Fruit fly (Drosophila melanogaster) whole organism, embryonic: Measurements from ENCODE around the gene nSMase.

Source experiments
- Atf6 ChIP-seq: fragments of 200-800 bp; sonication (Bioruptor generic); IDR thresholded peaks from 2 replicates; pipeline ENCODE4 v1.3.6; 2022; ENCODE audit warnings: missing biosample characterization, missing genetic modification characterization
- B-H1 ChIP-seq: fragments of 200-800 bp; sonication (Bioruptor generic); IDR thresholded peaks from 3 replicates; pipeline ENCODE4 v1.3.6; 2022; ENCODE audit warnings: missing biosample characterization, missing genetic modification characterization
- B-H2 ChIP-seq: fragments of 200-800 bp; sonication (Bioruptor generic); optimal IDR thresholded peaks from 2 replicates; lab custom pipeline; 2018; ENCODE audit warnings: missing biosample characterization, mild to moderate bottlenecking, missing genetic modification characterization
- BEAF-32 ChIP-seq: fragments of 200-800 bp; sonication (Bioruptor generic); optimal IDR thresholded peaks from 3 replicates; lab custom pipeline; 2017; ENCODE audit warnings: missing biosample characterization, missing genetic modification characterization, mild to moderate bottlenecking, moderate library complexity, missing genetic modification reagents
- Bgb ChIP-seq: fragments of 200-800 bp; sonication (Bioruptor generic); IDR thresholded peaks from 2 replicates; pipeline ENCODE4 v1.3.6; 2022; ENCODE audit warnings: missing biosample characterization, missing genetic modification characterization; ENCODE audit not compliant: partially characterized antibody
- CG10209 ChIP-seq: fragments of 200-800 bp; sonication (Bioruptor generic); optimal IDR thresholded peaks from 3 replicates; lab custom pipeline; 2017; ENCODE audit warnings: missing biosample characterization, mild to moderate bottlenecking, missing genetic modification characterization, missing genetic modification reagents
- CG1024 ChIP-seq: fragments of 200-800 bp; sonication (Bioruptor generic); IDR thresholded peaks from 2 replicates; pipeline ENCODE4 v1.3.6; 2022; ENCODE audit warnings: missing biosample characterization, missing genetic modification characterization
- CG10274 ChIP-seq: fragments of 200-800 bp; sonication (Bioruptor generic); optimal IDR thresholded peaks from 3 replicates; lab custom pipeline; 2017; ENCODE audit warnings: missing biosample characterization, mild to moderate bottlenecking, missing genetic modification characterization
- CG10321 ChIP-seq: fragments of 200-800 bp; sonication (Bioruptor generic); IDR thresholded peaks from 2 replicates; pipeline ENCODE4 v1.3.6; 2022; ENCODE audit warnings: missing biosample characterization, missing genetic modification characterization
- CG12236 ChIP-seq: fragments of 200-800 bp; sonication (Bioruptor generic); optimal IDR thresholded peaks from 2 replicates; lab custom pipeline; 2016; ENCODE audit warnings: missing biosample characterization, missing genetic modification characterization
- CG17612 ChIP-seq: fragments of 200-800 bp; sonication (Bioruptor generic); IDR thresholded peaks from 2 replicates; pipeline ENCODE4 v1.3.6; 2022; ENCODE audit warnings: missing biosample characterization, missing genetic modification characterization
- CG2129 ChIP-seq: fragments of 200-800 bp; sonication (Bioruptor generic); IDR thresholded peaks from 2 replicates; pipeline ENCODE4 v1.3.6; 2022; ENCODE audit warnings: missing biosample characterization, missing genetic modification characterization; ENCODE audit not compliant: partially characterized antibody
- CG2678 ChIP-seq: fragments of 200-800 bp; sonication (Bioruptor generic); optimal IDR thresholded peaks from 3 replicates; lab custom pipeline; 2019; ENCODE audit warnings: missing biosample characterization, mild to moderate bottlenecking, missing genetic modification characterization, moderate library complexity
- CG30403 ChIP-seq: fragments of 200-800 bp; sonication (Bioruptor generic); optimal IDR thresholded peaks from 3 replicates; lab custom pipeline; 2016; ENCODE audit warnings: missing biosample characterization, missing genetic modification characterization
- CG31441 ChIP-seq: fragments of 200-800 bp; sonication (Bioruptor generic); IDR thresholded peaks from 2 replicates; pipeline ENCODE4 v1.3.6; 2022; ENCODE audit warnings: missing biosample characterization, missing genetic modification characterization
- CG3995 ChIP-seq: fragments of 200-800 bp; sonication (Bioruptor generic); optimal IDR thresholded peaks from 3 replicates; lab custom pipeline; 2016; ENCODE audit warnings: missing biosample characterization, missing genetic modification characterization
- CG4404 ChIP-seq: fragments of 200-800 bp; sonication (Bioruptor generic); IDR thresholded peaks from 2 replicates; pipeline ENCODE4 v1.3.6; 2022; ENCODE audit warnings: missing biosample characterization, missing genetic modification characterization
- CG4424 ChIP-seq: fragments of 200-800 bp; sonication (Bioruptor generic); optimal IDR thresholded peaks from 3 replicates; lab custom pipeline; 2016; ENCODE audit warnings: missing biosample characterization, missing genetic modification characterization
- CG7963 ChIP-seq: fragments of 200-800 bp; sonication (Bioruptor generic); IDR thresholded peaks from 3 replicates; pipeline ENCODE4 v1.3.6; 2022; ENCODE audit warnings: missing biosample characterization, missing genetic modification characterization; ENCODE audit not compliant: partially characterized antibody
- CG8089 ChIP-seq: fragments of 200-800 bp; sonication (Bioruptor generic); optimal IDR thresholded peaks from 3 replicates; lab custom pipeline; 2016; ENCODE audit warnings: missing biosample characterization, missing genetic modification characterization
- CG8359 ChIP-seq: fragments of 200-800 bp; sonication (Bioruptor generic); optimal IDR thresholded peaks from 2 replicates; lab custom pipeline; 2017; ENCODE audit warnings: missing biosample characterization, mild to moderate bottlenecking, missing genetic modification characterization, borderline replicate concordance
- CG8944 ChIP-seq: fragments of 200-800 bp; sonication (Bioruptor generic); optimal IDR thresholded peaks from 3 replicates; lab custom pipeline; 2016; ENCODE audit warnings: missing biosample characterization, missing genetic modification characterization
- CTCF ChIP-seq: fragments of 200-800 bp; sonication (Bioruptor generic); optimal IDR thresholded peaks from 2 replicates; lab custom pipeline; 2017; ENCODE audit warnings: missing biosample characterization, mild to moderate bottlenecking, missing genetic modification characterization, moderate library complexity
- Chrac-16 ChIP-seq: fragments of 200-800 bp; sonication (Bioruptor generic); optimal IDR thresholded peaks from 3 replicates; lab custom pipeline; 2016; ENCODE audit warnings: missing biosample characterization, missing genetic modification characterization
- CkIIα-i1 ChIP-seq: fragments of 200-800 bp; sonication (Bioruptor generic); IDR thresholded peaks from 2 replicates; pipeline ENCODE4 v1.3.6; 2022; ENCODE audit warnings: missing biosample characterization, missing genetic modification characterization
- Dip3 ChIP-seq: fragments of 200-800 bp; sonication (Bioruptor generic); optimal IDR thresholded peaks from 3 replicates; lab custom pipeline; 2016; ENCODE audit warnings: missing biosample characterization, missing genetic modification characterization
- Doc2 ChIP-seq: fragments of 200-800 bp; sonication (Bioruptor generic); IDR thresholded peaks from 2 replicates; pipeline ENCODE4 v1.3.6; 2022; ENCODE audit warnings: missing biosample characterization, missing genetic modification characterization
- Dp ChIP-seq: fragments of 200-800 bp; sonication (Bioruptor generic); optimal IDR thresholded peaks from 2 replicates; lab custom pipeline; 2018; ENCODE audit warnings: missing biosample characterization, mild to moderate bottlenecking, missing genetic modification characterization, moderate library complexity
- Gsc ChIP-seq: fragments of 200-800 bp; sonication (Bioruptor generic); IDR thresholded peaks from 2 replicates; pipeline ENCODE4 v1.3.6; 2022; ENCODE audit warnings: missing biosample characterization, missing genetic modification characterization
- HLHmδ ChIP-seq: fragments of 200-800 bp; sonication (Bioruptor generic); optimal IDR thresholded peaks from 2 replicates; lab custom pipeline; 2018; ENCODE audit warnings: missing biosample characterization, mild to moderate bottlenecking, missing genetic modification characterization, moderate library complexity
- Hr78 ChIP-seq, 2 experiments: fragments of 200-800 bp in 1 of 2; fragments of >200 bp in 1 of 2; sonication (Bioruptor generic) in 1 of 2; optimal IDR thresholded peaks; 2 replicates each; lab custom pipeline; 2017 to 2019; ENCODE audit warnings: missing biosample characterization in 2 of 2, missing genetic modification characterization in 2 of 2, mild to moderate bottlenecking in 1 of 2, moderate library complexity in 1 of 2
- Med ChIP-seq: fragments of 200-800 bp; sonication (Bioruptor generic); peaks from one replicate; lab custom pipeline; 2016; ENCODE audit warnings: missing biosample characterization, missing genetic modification characterization, mild to moderate bottlenecking, inconsistent platforms, moderate library complexity
- Ssrp ChIP-seq: fragments of 200-800 bp; sonication (Bioruptor generic); optimal IDR thresholded peaks from 2 replicates; lab custom pipeline; 2018; ENCODE audit warnings: missing biosample characterization, mild to moderate bottlenecking, missing genetic modification characterization, moderate library complexity
- Stat92E ChIP-seq, 3 experiments: fragments of >200 bp in 2 of 3; fragments of 200-800 bp in 1 of 3; sonication (Bioruptor generic) in 1 of 3; optimal IDR thresholded peaks; 2 replicates each; lab custom pipeline; 2017 to 2019; ENCODE audit warnings: missing biosample characterization in 3 of 3, missing genetic modification characterization in 3 of 3, mild to moderate bottlenecking in 1 of 3, moderate library complexity in 1 of 3
- TFAM ChIP-seq: fragments of 200-800 bp; sonication (Bioruptor generic); optimal IDR thresholded peaks from 2 replicates; lab custom pipeline; 2017; ENCODE audit warnings: missing biosample characterization, missing genetic modification characterization, inconsistent platforms
- Vsx1 ChIP-seq: fragments of 200-800 bp; sonication (Bioruptor generic); optimal IDR thresholded peaks from 2 replicates; lab custom pipeline; 2017; ENCODE audit warnings: missing biosample characterization, mild to moderate bottlenecking, missing genetic modification characterization, missing genetic modification reagents
- YL-1 ChIP-seq: fragments of 200-800 bp; sonication (Bioruptor generic); optimal IDR thresholded peaks from 3 replicates; lab custom pipeline; 2017; ENCODE audit warnings: missing biosample characterization, mild to moderate bottlenecking, missing genetic modification characterization
- dan ChIP-seq: fragments of 200-800 bp; sonication (Bioruptor generic); IDR thresholded peaks from 2 replicates; pipeline ENCODE4 v1.3.6; 2022; ENCODE audit warnings: missing biosample characterization, missing genetic modification characterization
- fd102C ChIP-seq: fragments of 200-800 bp; sonication (Bioruptor generic); optimal IDR thresholded peaks from 2 replicates; lab custom pipeline; 2018; ENCODE audit warnings: missing biosample characterization, mild to moderate bottlenecking, missing genetic modification characterization, moderate library complexity
- fd64A ChIP-seq: fragments of 200-800 bp; sonication (Bioruptor generic); optimal IDR thresholded peaks from 3 replicates; lab custom pipeline; 2018; ENCODE audit warnings: missing biosample characterization, mild to moderate bottlenecking, missing genetic modification characterization
- grau ChIP-seq: fragments of 200-800 bp; optimal IDR thresholded peaks from 3 replicates; lab custom pipeline; 2019; ENCODE audit warnings: missing biosample characterization, mild to moderate bottlenecking, missing genetic modification characterization, moderate library complexity
- gsb ChIP-seq: fragments of 200-800 bp; sonication (Bioruptor generic); IDR thresholded peaks from 2 replicates; pipeline ENCODE4 v1.3.6; 2022; ENCODE audit warnings: missing biosample characterization, missing genetic modification characterization
- her ChIP-seq: fragments of 200-800 bp; sonication (Bioruptor generic); optimal IDR thresholded peaks from 2 replicates; lab custom pipeline; 2016; ENCODE audit warnings: missing biosample characterization, missing genetic modification characterization
- lab ChIP-seq: fragments of 200-800 bp; sonication (Bioruptor generic); optimal IDR thresholded peaks from 3 replicates; lab custom pipeline; 2017; ENCODE audit warnings: missing biosample characterization, missing genetic modification characterization, mild to moderate bottlenecking, moderate library complexity, missing genetic modification reagents
- pb ChIP-seq: fragments of 200-800 bp; sonication (Bioruptor generic); optimal IDR thresholded peaks from 3 replicates; lab custom pipeline; 2016; ENCODE audit warnings: missing biosample characterization, missing genetic modification characterization
- run ChIP-seq: fragments of 200-800 bp; sonication (Bioruptor generic); optimal IDR thresholded peaks from 3 replicates; lab custom pipeline; 2018; ENCODE audit warnings: missing biosample characterization, mild to moderate bottlenecking, missing genetic modification characterization
- salm ChIP-seq: fragments of 200-800 bp; sonication (Bioruptor generic); optimal IDR thresholded peaks from 2 replicates; lab custom pipeline; 2018; ENCODE audit warnings: missing biosample characterization, mild to moderate bottlenecking, missing genetic modification characterization
- sd ChIP-seq: fragments of 200-800 bp; sonication (Bioruptor generic); optimal IDR thresholded peaks from 3 replicates; lab custom pipeline; 2018; ENCODE audit warnings: missing biosample characterization, mild to moderate bottlenecking, missing genetic modification characterization, moderate library complexity
- sens-2 ChIP-seq: fragments of 200-800 bp; sonication (Bioruptor generic); IDR thresholded peaks from 2 replicates; pipeline ENCODE4 v1.3.6; 2022; ENCODE audit warnings: missing biosample characterization, missing genetic modification characterization
- sisA ChIP-seq: fragments of 200-800 bp; sonication (Bioruptor generic); IDR thresholded peaks from 2 replicates; pipeline ENCODE4 v1.3.6; 2022; ENCODE audit warnings: missing biosample characterization, missing genetic modification characterization
- trem ChIP-seq: fragments of 200-800 bp; optimal IDR thresholded peaks from 3 replicates; lab custom pipeline; 2019; ENCODE audit warnings: missing biosample characterization, mild to moderate bottlenecking, missing genetic modification characterization, moderate library complexity

nSMase gene

DNA sequence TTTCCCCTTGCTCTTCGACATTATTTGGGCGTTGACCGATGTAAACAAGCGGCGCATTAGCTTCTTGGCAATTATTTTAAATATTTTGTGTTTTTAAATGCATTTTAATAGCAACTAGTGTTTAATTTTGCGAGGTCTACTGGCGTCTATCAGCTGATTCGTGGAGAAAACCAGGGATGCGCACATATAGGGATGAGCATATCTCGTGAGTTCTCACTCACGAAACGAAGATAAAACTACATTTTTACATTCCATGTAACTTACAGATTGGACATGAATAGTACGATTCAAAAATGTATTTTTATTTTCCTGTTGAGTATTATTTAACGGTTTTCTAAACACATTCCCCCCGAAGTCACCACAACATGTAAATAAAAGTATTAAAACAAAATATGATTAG lies 21.5 kb upstream of the nSMase start, which contains the start of gene CG14966 (continued):
- TF ChIP-seq sens-2 (GFP tag; lab: Robert Waterston, UW) (no peak), B-H2 (GFP tag; lab: Kevin White, UChicago) (peak; percentile 20), CkIIα-i1 (GFP tag; lab: Robert Waterston, UW) (no peak), Hr78 (GFP tag; optimal IDR thresholded peaks at IDR 0.05; lab: Kevin White, UChicago) (no peak), run (tag; lab: Kevin White, UChicago) (no peak), gsb (GFP tag; lab: Robert Waterston, UW) (no peak), CG8944 (no peak), CG8089 (GFP tag; lab: Kevin White, UChicago) (no peak), sisA (no peak), Med (GFP tag; lab: Kevin White, UChicago) (peak; percentile 89), sd (tag; lab: Kevin White, UChicago) (peak; percentile 82), CG1024 (GFP tag; lab: Robert Waterston, UW) (no peak), Vsx1 (GFP tag; lab: Kevin White, UChicago) (no peak), Dp (peak; percentile 42), salm (tag; lab: Kevin White, UChicago) (no peak), CG12236 (GFP tag; lab: Kevin White, UChicago) (no peak), CG30403 (peak; percentile 13), trem (tag; lab: Kevin White, UChicago) (peak; percentile 76), grau (peak; percentile 34), CG4424 (GFP tag; lab: Kevin White, UChicago) (peak; percentile 1), pb (GFP tag; lab: Kevin White, UChicago) (no peak), B-H1 (GFP tag; lab: Robert Waterston, UW) (no peak), CG7963 (peak; percentile 76; the same call in 2 of the 3 replicates), CG10274 (GFP tag; lab: Kevin White, UChicago) (no peak), BEAF-32 (GFP tag; lab: Kevin White, UChicago) (peak; percentile 90), YL-1 (GFP tag; lab: Kevin White, UChicago) (peak; percentile 79), fd64A (no peak), CG10321 (GFP tag; lab: Robert Waterston, UW) (no peak), Atf6 (GFP tag; lab: Robert Waterston, UW) (no peak), fd102C (GFP tag; lab: Kevin White, UChicago) (no peak), CG2678 (tag; lab: Kevin White, UChicago) (peak; percentile 4), Doc2 (GFP tag; lab: Robert Waterston, UW) (no peak), her (GFP tag; lab: Kevin White, UChicago) (no peak), CG8359 (no peak), CG31441 (GFP tag; lab: Robert Waterston, UW) (no peak), Stat92E (GFP tag; optimal IDR thresholded peaks at IDR 0.05; lab: Kevin White, UChicago) (peak in 1 of 3 experiments; percentile 80), dan (GFP tag; lab: Robert Waterston, UW) (no peak), CG10209 (GFP tag; lab: Kevin White, UChicago) (no peak), TFAM (GFP tag; lab: Kevin White, UChicago) (no peak), CG3995 (GFP tag; lab: Kevin White, UChicago) (peak; percentile 15), lab (GFP tag; lab: Kevin White, UChicago) (peak; percentile 14), CG17612 (GFP tag; lab: Robert Waterston, UW) (no peak), Gsc (GFP tag; lab: Robert Waterston, UW) (no peak), Bgb (GFP tag; lab: Robert Waterston, UW) (peak; percentile 96), Chrac-16 (peak; percentile 4), CG4404 (GFP tag; lab: Robert Waterston, UW) (no peak), Ssrp (tag; lab: Kevin White, UChicago) (no peak), HLHmδ (GFP tag; lab: Kevin White, UChicago) (no peak), Dip3 (GFP tag; lab: Kevin White, UChicago) (no peak), CTCF (GFP tag; lab: Kevin White, UChicago) (peak; percentile 72), CG2129 (GFP tag; lab: Robert Waterston, UW) (peak; percentile 80)
